Fruit fly (Drosophila melanogaster) whole organism, adult: ENCODE measurements around the gene CG5608.

Experiments used
- CG12768 ChIP-seq: fragments of 200-800 bp; sonication (Bioruptor generic); optimal IDR thresholded peaks from 2 replicates; lab custom pipeline; 2017; ENCODE audit warnings: missing biosample characterization, missing genetic modification characterization, mild to moderate bottlenecking, moderate library complexity, missing genetic modification reagents
- CG14711 ChIP-seq: fragments of 200-800 bp; sonication (Bioruptor generic); optimal IDR thresholded peaks from 2 replicates; lab custom pipeline; 2018; ENCODE audit warnings: missing biosample characterization, mild to moderate bottlenecking, missing genetic modification characterization, moderate library complexity
- CG33017 ChIP-seq: fragments of 200-800 bp; sonication (Bioruptor generic); optimal IDR thresholded peaks from 2 replicates; lab custom pipeline; 2018; ENCODE audit warnings: missing biosample characterization, mild to moderate bottlenecking, missing genetic modification characterization, moderate library complexity
- CG5204 ChIP-seq: fragments of 200-800 bp; sonication (Bioruptor generic); optimal IDR thresholded peaks from 2 replicates; lab custom pipeline; 2016; ENCODE audit warnings: missing biosample characterization, missing genetic modification characterization
- CG7045 ChIP-seq: fragments of 200-800 bp; sonication (Bioruptor generic); optimal IDR thresholded peaks from 2 replicates; lab custom pipeline; 2017; ENCODE audit warnings: missing biosample characterization, mild to moderate bottlenecking, missing genetic modification characterization
- CG7101 ChIP-seq: fragments of 200-800 bp; sonication (Bioruptor generic); optimal IDR thresholded peaks from 2 replicates; lab custom pipeline; 2018; ENCODE audit warnings: missing biosample characterization, mild to moderate bottlenecking, missing genetic modification characterization, moderate library complexity
- Clk ChIP-seq: fragments of 200-800 bp; sonication (Bioruptor generic); optimal IDR thresholded peaks from 2 replicates; lab custom pipeline; 2017; ENCODE audit warnings: missing biosample characterization, missing genetic modification characterization
- bab1 ChIP-seq: fragments of 200-800 bp; sonication (Bioruptor generic); optimal IDR thresholded peaks from 3 replicates; lab custom pipeline; 2019; ENCODE audit warnings: missing biosample characterization, mild to moderate bottlenecking, missing genetic modification characterization, moderate library complexity
- ovo ChIP-seq: fragments of 200-800 bp; sonication (Bioruptor generic); optimal IDR thresholded peaks from 2 replicates; lab custom pipeline; 2016; ENCODE audit warnings: missing biosample characterization, missing genetic modification characterization
- pad ChIP-seq: fragments of 200-800 bp; sonication (Bioruptor generic); optimal IDR thresholded peaks from 3 replicates; lab custom pipeline; 2017; ENCODE audit warnings: missing biosample characterization, missing genetic modification characterization, mild to moderate bottlenecking, moderate library complexity, missing genetic modification reagents

DNA sequence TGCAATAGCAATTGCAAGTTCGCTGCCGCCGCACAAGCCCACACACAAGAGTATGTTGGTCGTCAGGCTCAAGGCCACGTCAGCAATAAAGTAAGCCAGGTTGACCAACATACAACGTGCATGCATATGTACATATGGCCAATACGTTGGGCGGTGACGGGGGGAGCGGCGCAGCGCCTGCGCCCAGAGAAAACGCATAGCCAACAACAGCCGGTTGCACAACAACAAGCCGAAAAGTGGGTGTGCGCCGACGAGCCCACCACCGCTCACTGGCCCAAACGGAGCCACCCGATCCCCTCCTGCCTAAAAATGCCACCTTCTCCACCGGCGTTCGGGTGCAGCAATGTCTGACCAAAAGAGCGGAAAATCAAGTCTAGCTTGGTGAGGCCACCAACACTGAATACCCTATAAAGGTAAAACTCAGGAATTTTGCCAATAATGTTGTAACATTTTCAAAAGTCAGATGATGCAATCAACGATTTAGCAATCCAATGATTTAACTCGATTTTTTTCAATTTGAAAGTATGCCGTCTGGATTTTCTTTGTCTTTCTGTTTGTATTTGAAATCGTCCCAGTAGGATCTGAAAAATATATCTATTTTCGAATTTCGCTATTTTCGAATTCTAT is 13.1 kb downstream of the CG5608 start, which contains the start of gene CG5509:
- TF ChIP-seq CG14711 (tag; lab: Kevin White, UChicago) (no peak), ovo (GFP tag; lab: Kevin White, UChicago) (no peak), CG7101 (tag; lab: Kevin White, UChicago) (no peak), Clk (GFP tag; lab: Kevin White, UChicago) (no peak), CG7045 (no peak), CG12768 (GFP tag; lab: Kevin White, UChicago) (no peak), CG33017 (tag; lab: Kevin White, UChicago) (no peak), CG5204 (GFP tag; lab: Kevin White, UChicago) (no peak), bab1 (GFP tag; lab: Kevin White, UChicago) (no peak), pad (GFP tag; lab: Kevin White, UChicago) (no peak)
